Fruit fly (Drosophila melanogaster) whole organism, prepupa: ENCODE measurements around the gene CG7675.

Experiments
- Blimp-1 ChIP-seq: fragments of 200-800 bp; sonication (Bioruptor generic); optimal IDR thresholded peaks from 3 replicates; lab custom pipeline; 2017; ENCODE audit warnings: missing biosample characterization, missing genetic modification characterization, mild to moderate bottlenecking, moderate library complexity, missing genetic modification reagents
- CG15336 ChIP-seq: fragments of 200-800 bp; sonication (Bioruptor generic); IDR thresholded peaks from 2 replicates; pipeline ENCODE4 v1.3.6; 2022; ENCODE audit warnings: missing biosample characterization, missing genetic modification characterization
- CG3032 ChIP-seq: fragments of 200-800 bp; optimal IDR thresholded peaks from 2 replicates; lab custom pipeline; 2019; ENCODE audit warnings: missing biosample characterization, mild to moderate bottlenecking, missing genetic modification characterization, moderate library complexity
- CG31627 ChIP-seq: fragments of 200-800 bp; sonication (Bioruptor generic); optimal IDR thresholded peaks from 3 replicates; lab custom pipeline; 2016; ENCODE audit warnings: missing biosample characterization, missing genetic modification characterization
- CG34406 ChIP-seq: fragments of 200-800 bp; sonication (Bioruptor generic); optimal IDR thresholded peaks from 3 replicates; lab custom pipeline; 2016; ENCODE audit warnings: missing biosample characterization, missing genetic modification characterization
- CG3919 ChIP-seq: fragments of 200-800 bp; sonication (Bioruptor generic); optimal IDR thresholded peaks from 3 replicates; lab custom pipeline; 2016; ENCODE audit warnings: missing biosample characterization, missing genetic modification characterization
- CG4318 ChIP-seq: fragments of 200-800 bp; sonication (Bioruptor generic); optimal IDR thresholded peaks from 3 replicates; lab custom pipeline; 2017; ENCODE audit warnings: missing biosample characterization, mild to moderate bottlenecking, missing genetic modification characterization
- CG6163 ChIP-seq: fragments of 200-800 bp; sonication (Bioruptor generic); IDR thresholded peaks from 3 replicates; pipeline ENCODE4 v1.3.6; 2022; ENCODE audit warnings: missing biosample characterization, missing genetic modification characterization
- CG6792 ChIP-seq: fragments of 200-800 bp; sonication (Bioruptor generic); optimal IDR thresholded peaks from 3 replicates; lab custom pipeline; 2016; ENCODE audit warnings: missing biosample characterization, missing genetic modification characterization
- CG6854 ChIP-seq: fragments of 200-800 bp; sonication (Bioruptor generic); optimal IDR thresholded peaks from 2 replicates; lab custom pipeline; 2017; ENCODE audit warnings: missing biosample characterization, mild to moderate bottlenecking, missing genetic modification characterization
- CG7368 ChIP-seq: fragments of 200-800 bp; sonication (Bioruptor generic); optimal IDR thresholded peaks from 3 replicates; lab custom pipeline; 2016; ENCODE audit warnings: missing biosample characterization, missing genetic modification characterization
- CG8319 ChIP-seq: fragments of 200-800 bp; sonication (Bioruptor generic); optimal IDR thresholded peaks from 3 replicates; lab custom pipeline; 2016; ENCODE audit warnings: missing biosample characterization, missing genetic modification characterization
- CG8632 ChIP-seq: fragments of 200-800 bp; sonication (Bioruptor generic); optimal IDR thresholded peaks from 3 replicates; lab custom pipeline; 2016; ENCODE audit warnings: missing biosample characterization, missing genetic modification characterization
- CG9139 ChIP-seq: fragments of 200-800 bp; sonication (Bioruptor generic); optimal IDR thresholded peaks from 3 replicates; lab custom pipeline; 2017; ENCODE audit warnings: missing biosample characterization, mild to moderate bottlenecking, missing genetic modification characterization
- Eip75B ChIP-seq: fragments of 200-800 bp; sonication (Bioruptor generic); optimal IDR thresholded peaks from 3 replicates; lab custom pipeline; 2016; ENCODE audit warnings: missing biosample characterization, missing genetic modification characterization
- Ets21C ChIP-seq: fragments of 200-800 bp; sonication (Bioruptor generic); optimal IDR thresholded peaks from 3 replicates; lab custom pipeline; 2016; ENCODE audit warnings: missing biosample characterization, missing genetic modification characterization
- Gug ChIP-seq: fragments of 200-800 bp; sonication (Bioruptor generic); IDR thresholded peaks from 2 replicates; pipeline ENCODE4 v1.3.6; 2022; ENCODE audit warnings: missing biosample characterization, missing genetic modification characterization
- Hr38 ChIP-seq: sonication (Bioruptor generic); optimal IDR thresholded peaks from 2 replicates; lab custom pipeline; 2016; ENCODE audit warnings: missing biosample characterization, missing genetic modification characterization
- Hr39 ChIP-seq: fragments of 200-800 bp; sonication (Bioruptor generic); optimal IDR thresholded peaks from 2 replicates; lab custom pipeline; 2016; ENCODE audit warnings: missing biosample characterization, missing genetic modification characterization
- Lpt ChIP-seq: fragments of 200-800 bp; sonication (Bioruptor generic); optimal IDR thresholded peaks from 3 replicates; lab custom pipeline; 2016; ENCODE audit warnings: missing biosample characterization, missing genetic modification characterization
- Met ChIP-seq: fragments of 200-800 bp; sonication (Bioruptor generic); optimal IDR thresholded peaks from 3 replicates; lab custom pipeline; 2016; ENCODE audit warnings: missing biosample characterization, missing genetic modification characterization
- OdsH ChIP-seq: fragments of 200-800 bp; sonication (Bioruptor generic); optimal IDR thresholded peaks from 3 replicates; lab custom pipeline; 2016; ENCODE audit warnings: missing biosample characterization, missing genetic modification characterization
- Sox102F ChIP-seq: fragments of 200-800 bp; sonication (Bioruptor generic); optimal IDR thresholded peaks from 2 replicates; lab custom pipeline; 2016; ENCODE audit warnings: missing biosample characterization, mild to moderate bottlenecking, missing genetic modification characterization
- achi ChIP-seq: fragments of 200-800 bp; sonication (Bioruptor generic); optimal IDR thresholded peaks from 3 replicates; lab custom pipeline; 2016; ENCODE audit warnings: missing biosample characterization, missing genetic modification characterization
- acj6 ChIP-seq: fragments of 200-800 bp; sonication (Bioruptor generic); optimal IDR thresholded peaks from 3 replicates; lab custom pipeline; 2016; ENCODE audit warnings: missing biosample characterization, missing genetic modification characterization
- cyc ChIP-seq: fragments of 200-800 bp; sonication (Bioruptor generic); optimal IDR thresholded peaks from 3 replicates; lab custom pipeline; 2016; ENCODE audit warnings: missing biosample characterization, missing genetic modification characterization
- dac ChIP-seq: fragments of 200-800 bp; sonication (Bioruptor generic); optimal IDR thresholded peaks from 2 replicates; lab custom pipeline; 2017; ENCODE audit warnings: missing biosample characterization, mild to moderate bottlenecking, missing genetic modification characterization
- dsx ChIP-seq: fragments of 200-800 bp; optimal IDR thresholded peaks from 3 replicates; lab custom pipeline; 2019; ENCODE audit warnings: missing biosample characterization, mild to moderate bottlenecking, missing genetic modification characterization, moderate library complexity; ENCODE audit not compliant: poor library complexity, severe bottlenecking
- eg ChIP-seq: fragments of 200-800 bp; sonication (Bioruptor generic); IDR thresholded peaks from 3 replicates; pipeline ENCODE4 v1.3.6; 2022; ENCODE audit warnings: missing biosample characterization, missing genetic modification characterization
- fd59A ChIP-seq: fragments of 200-800 bp; sonication (Bioruptor generic); optimal IDR thresholded peaks from 2 replicates; lab custom pipeline; 2017; ENCODE audit warnings: missing biosample characterization, mild to moderate bottlenecking, missing genetic modification characterization, missing genetic modification reagents
- fd85E ChIP-seq: fragments of 200-800 bp; sonication (Bioruptor generic); optimal IDR thresholded peaks from 3 replicates; lab custom pipeline; 2016; ENCODE audit warnings: missing biosample characterization, missing genetic modification characterization
- fkh ChIP-seq: fragments of 200-800 bp; sonication (Bioruptor generic); optimal IDR thresholded peaks from 3 replicates; lab custom pipeline; 2017; ENCODE audit warnings: missing biosample characterization, mild to moderate bottlenecking, missing genetic modification characterization, moderate library complexity
- lz ChIP-seq: fragments of 200-800 bp; sonication (Bioruptor generic); optimal IDR thresholded peaks from 3 replicates; lab custom pipeline; 2016; ENCODE audit warnings: missing biosample characterization, missing genetic modification characterization
- pdm3 ChIP-seq: fragments of 200-800 bp; sonication (Bioruptor generic); optimal IDR thresholded peaks from 3 replicates; lab custom pipeline; 2016; ENCODE audit warnings: missing biosample characterization, missing genetic modification characterization
- salr ChIP-seq, 2 experiments: fragments of 200-800 bp; sonication (Bioruptor generic); optimal IDR thresholded peaks; 3 replicates each; lab custom pipeline; 2016 to 2018; ENCODE audit warnings: missing biosample characterization in 2 of 2, missing genetic modification characterization in 2 of 2, mild to moderate bottlenecking in 1 of 2
- spab ChIP-seq: fragments of 200-800 bp; sonication (Bioruptor generic); optimal IDR thresholded peaks from 2 replicates; lab custom pipeline; 2017; ENCODE audit warnings: missing biosample characterization, mild to moderate bottlenecking, missing genetic modification characterization, missing genetic modification reagents
- ss ChIP-seq, 2 experiments: fragments of 200-800 bp; sonication (Bioruptor generic); optimal IDR thresholded peaks; 2 replicates in 1 of 2; 3 replicates in 1 of 2; lab custom pipeline; 2017 to 2018; ENCODE audit warnings: mild to moderate bottlenecking in 2 of 2, missing biosample characterization in 2 of 2, missing genetic modification characterization in 2 of 2, moderate library complexity in 1 of 2
- svp ChIP-seq: fragments of 200-800 bp; sonication (Bioruptor generic); peaks from one replicate; lab custom pipeline; 2016; ENCODE audit warnings: missing biosample characterization, missing genetic modification characterization
- topi ChIP-seq: fragments of 200-800 bp; sonication (Bioruptor generic); optimal IDR thresholded peaks from 3 replicates; lab custom pipeline; 2016; ENCODE audit warnings: missing biosample characterization, missing genetic modification characterization
- vri ChIP-seq: fragments of 200-800 bp; sonication (Bioruptor generic); optimal IDR thresholded peaks from 3 replicates; lab custom pipeline; 2016; ENCODE audit warnings: missing biosample characterization, mild to moderate bottlenecking, missing genetic modification characterization

CG7675 gene

dm6 chr3R:18381014-18381512 is at the start of gene CG7675 (continued):
- TF ChIP-seq Lpt (GFP tag; lab: Kevin White, UChicago) (peak; percentile 63), CG3032 (peak; percentile 18), CG8319 (GFP tag; lab: Kevin White, UChicago) (no peak), CG6792 (GFP tag; lab: Kevin White, UChicago) (no peak), salr (GFP tag; optimal IDR thresholded peaks at IDR 0.05; lab: Kevin White, UChicago) (peak in 1 of 2 experiments; percentile 12), svp (GFP tag; lab: Kevin White, UChicago) (no peak), CG31627 (no peak), ss (GFP tag; optimal IDR thresholded peaks at IDR 0.05; lab: Kevin White, UChicago) (peak; percentile 84 to 89)

- TF ChIP-seq dsx (no peak), spab (GFP tag; lab: Kevin White, UChicago) (no peak), CG8319 (GFP tag; lab: Kevin White, UChicago) (no peak), topi (no peak), achi (GFP tag; lab: Kevin White, UChicago) (no peak), Blimp-1 (no peak), CG4318 (GFP tag; lab: Kevin White, UChicago) (no peak), CG31627 (no peak), CG3032 (no peak), acj6 (GFP tag; lab: Kevin White, UChicago) (no peak), Hr39 (GFP tag; lab: Kevin White, UChicago) (no peak), fd85E (GFP tag; lab: Kevin White, UChicago) (no peak), fd59A (GFP tag; lab: Kevin White, UChicago) (no peak)
- TF ChIP-seq, all 60 proteins: peak for 0
Observed at dm6 chr3R:18423352-18423751, 42.4 kb upstream of the CG7675 start.

dm6 chr3R:18422446-18422845 is 41.5 kb upstream of the CG7675 start:
- TF ChIP-seq Hr38 (GFP tag; lab: Kevin White, UChicago): no peak
- no peak for TF ChIP-seq dsx
- no peak for TF ChIP-seq OdsH
- TF ChIP-seq Lpt (GFP tag; lab: Kevin White, UChicago): no peak
- no peak for TF ChIP-seq lz
- TF ChIP-seq salr (GFP tag; optimal IDR thresholded peaks at IDR 0.05; lab: Kevin White, UChicago): no peak
- no peak for TF ChIP-seq CG6792 (GFP tag; lab: Kevin White, UChicago)
- peak; percentile 18 for TF ChIP-seq CG3919 (GFP tag; lab: Kevin White, UChicago)
- TF ChIP-seq, all 60 proteins: peak for 1

dm6 chr3R:18412279-18413214 is 31.6 kb upstream of the CG7675 start, which contains the start of gene CG31122:
Gene CG31122, minus strand, starts transcription at chr3R:18412874.
- peak; percentile 9 for TF ChIP-seq CG34406 (GFP tag; lab: Kevin White, UChicago)
- peak; percentile 22; the same call in 1 of the 3 replicates for TF ChIP-seq CG6163 (GFP tag; lab: Robert Waterston, UW)
- TF ChIP-seq CG4318 (GFP tag; lab: Kevin White, UChicago): no peak
- no peak for TF ChIP-seq Ets21C (GFP tag; lab: Kevin White, UChicago)
- no peak for TF ChIP-seq pdm3 (GFP tag; lab: Kevin White, UChicago)
- TF ChIP-seq fkh: peak; percentile 91
- TF ChIP-seq CG31627: peak; percentile 56
- no peak for TF ChIP-seq CG8632
- no peak for TF ChIP-seq CG6854 (GFP tag; lab: Kevin White, UChicago)
- TF ChIP-seq Hr39 (GFP tag; lab: Kevin White, UChicago): peak; percentile 39
- TF ChIP-seq eg (GFP tag; lab: Robert Waterston, UW): no peak
- no peak for TF ChIP-seq Gug (GFP tag; lab: Robert Waterston, UW)
- TF ChIP-seq topi: no peak
- TF ChIP-seq CG7368 (GFP tag; lab: Kevin White, UChicago): no peak
- no peak for TF ChIP-seq Sox102F (GFP tag; lab: Kevin White, UChicago)
- no peak for TF ChIP-seq Met (GFP tag; lab: Kevin White, UChicago)
- peak; percentile 19 for TF ChIP-seq dac
- peak; percentile 20 for TF ChIP-seq dsx
- TF ChIP-seq CG9139 (GFP tag; lab: Kevin White, UChicago): no peak
- peak; percentile 37 for TF ChIP-seq lz
- no peak for TF ChIP-seq CG6792 (GFP tag; lab: Kevin White, UChicago)
- TF ChIP-seq cyc (GFP tag; lab: Kevin White, UChicago): peak; percentile 31
- no peak for TF ChIP-seq fd59A (GFP tag; lab: Kevin White, UChicago)
- TF ChIP-seq Hr38 (GFP tag; lab: Kevin White, UChicago): no peak
- peak; percentile 47 for TF ChIP-seq Lpt (GFP tag; lab: Kevin White, UChicago)
- peak in 1 of 2 experiments; percentile 20 for TF ChIP-seq salr (GFP tag; optimal IDR thresholded peaks at IDR 0.05; lab: Kevin White, UChicago)
- TF ChIP-seq svp (GFP tag; lab: Kevin White, UChicago): no peak
- TF ChIP-seq CG3919 (GFP tag; lab: Kevin White, UChicago): peak; percentile 54
- no peak for TF ChIP-seq ss (GFP tag; optimal IDR thresholded peaks at IDR 0.05; lab: Kevin White, UChicago)
- peak; percentile 43 for TF ChIP-seq CG15336
- TF ChIP-seq vri (GFP tag; lab: Kevin White, UChicago): no peak
- no peak for TF ChIP-seq achi (GFP tag; lab: Kevin White, UChicago)
- no peak for TF ChIP-seq acj6 (GFP tag; lab: Kevin White, UChicago)
- peak; percentile 37 for TF ChIP-seq Eip75B (GFP tag; lab: Kevin White, UChicago)
